Worm (Caenorhabditis elegans): ENCODE data around the gene C05D12.5.

DNA sequence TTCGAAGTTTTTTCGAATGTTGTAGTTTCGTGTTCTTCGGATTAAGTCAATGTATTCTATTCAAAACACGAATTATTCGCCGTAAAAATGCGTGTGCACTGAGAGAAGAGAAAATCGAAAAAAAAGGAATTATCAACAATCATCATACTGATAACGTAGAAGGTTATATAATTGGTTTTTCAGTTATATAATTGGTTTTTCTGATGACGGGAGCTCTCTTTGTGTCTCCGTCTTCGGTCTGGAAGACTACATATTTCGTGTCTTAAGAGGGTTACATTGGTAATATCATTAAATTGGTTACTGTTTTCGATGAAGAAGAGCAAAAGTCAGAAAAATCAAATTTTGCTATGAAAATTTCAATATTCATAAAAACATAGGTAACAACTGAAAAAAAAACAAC, 25.8 kb downstream of the C05D12.5 start:
- TF ChIP-seq unc-130 (tag; optimal IDR thresholded peaks at IDR 0.05) (no peak), fkh-4 (tag; optimal IDR thresholded peaks at IDR 0.05; ENCODE audit: borderline replicate concordance) (no peak), tlp-1 (tag; optimal IDR thresholded peaks at IDR 0.05) (no peak), nhr-11 (tag; optimal IDR thresholded peaks at IDR 0.05) (no peak), elt-2 (tag; optimal IDR thresholded peaks at IDR 0.05) (no peak), unc-62 (GFP tag; optimal IDR thresholded peaks at IDR 0.05) (no peak)
